Fruit fly (Drosophila melanogaster) whole organism, pupa: Measurements from ENCODE around the gene CG12684.

Experiments
- CG10348 ChIP-seq: fragments of 200-800 bp; sonication (Bioruptor generic); IDR thresholded peaks from 2 replicates; pipeline ENCODE4 v1.3.6; 2022; ENCODE audit warnings: missing biosample characterization, missing genetic modification characterization
- CG12605 ChIP-seq: fragments of 200-800 bp; sonication (Bioruptor generic); IDR thresholded peaks from 2 replicates; pipeline ENCODE4 v1.3.6; 2022; ENCODE audit warnings: missing biosample characterization, missing genetic modification characterization
- CG13204 ChIP-seq: fragments of 200-800 bp; sonication (Bioruptor generic); optimal IDR thresholded peaks from 2 replicates; lab custom pipeline; 2018; ENCODE audit warnings: missing biosample characterization, mild to moderate bottlenecking, missing genetic modification characterization, moderate library complexity
- CG14655 ChIP-seq: fragments of 200-800 bp; sonication (Bioruptor generic); optimal IDR thresholded peaks from 3 replicates; lab custom pipeline; 2017; ENCODE audit warnings: mild to moderate bottlenecking, missing biosample characterization, missing genetic modification reagents, missing genetic modification characterization
- CG15710 ChIP-seq: fragments of 200-800 bp; sonication (Bioruptor generic); optimal IDR thresholded peaks from 2 replicates; lab custom pipeline; 2018; ENCODE audit warnings: missing biosample characterization, mild to moderate bottlenecking, missing genetic modification characterization, moderate library complexity
- CG17806 ChIP-seq: fragments of 200-800 bp; sonication (Bioruptor generic); optimal IDR thresholded peaks from 2 replicates; lab custom pipeline; 2018; ENCODE audit warnings: missing biosample characterization, mild to moderate bottlenecking, missing genetic modification characterization, moderate library complexity
- CG32121 ChIP-seq: fragments of 200-800 bp; sonication (Bioruptor generic); IDR thresholded peaks from 2 replicates; pipeline ENCODE4 v1.3.6; 2022; ENCODE audit warnings: missing biosample characterization, missing genetic modification characterization
- CG34367 ChIP-seq: fragments of 200-800 bp; sonication (Bioruptor generic); optimal IDR thresholded peaks from 2 replicates; lab custom pipeline; 2018; ENCODE audit warnings: missing biosample characterization, mild to moderate bottlenecking, missing genetic modification characterization
- CG4496 ChIP-seq: fragments of 200-800 bp; sonication (Bioruptor generic); IDR thresholded peaks from 3 replicates; pipeline ENCODE4 v1.3.6; 2022; ENCODE audit warnings: missing biosample characterization, missing genetic modification characterization
- CG8159 ChIP-seq: fragments of 200-800 bp; sonication (Bioruptor generic); optimal IDR thresholded peaks from 3 replicates; lab custom pipeline; 2018; ENCODE audit warnings: missing biosample characterization, mild to moderate bottlenecking, missing genetic modification characterization, moderate library complexity
- CG8301 ChIP-seq: fragments of 200-800 bp; sonication (Bioruptor generic); optimal IDR thresholded peaks from 2 replicates; lab custom pipeline; 2018; ENCODE audit warnings: missing biosample characterization, mild to moderate bottlenecking, missing genetic modification characterization
- CG9948 ChIP-seq: fragments of 200-800 bp; sonication (Bioruptor generic); optimal IDR thresholded peaks from 2 replicates; lab custom pipeline; 2018; ENCODE audit warnings: missing biosample characterization, mild to moderate bottlenecking, missing genetic modification characterization, moderate library complexity
- D1 ChIP-seq: fragments of 200-800 bp; sonication (Bioruptor generic); optimal IDR thresholded peaks from 2 replicates; lab custom pipeline; 2018; ENCODE audit warnings: missing biosample characterization, mild to moderate bottlenecking, missing genetic modification characterization, moderate library complexity
- EcR ChIP-seq: fragments of 200-800 bp; sonication (Bioruptor generic); optimal IDR thresholded peaks from 3 replicates; lab custom pipeline; 2019; ENCODE audit warnings: missing biosample characterization, missing genetic modification characterization, mild to moderate bottlenecking, moderate library complexity, missing genetic modification reagents
- Ets98B ChIP-seq: fragments of 200-800 bp; sonication (Bioruptor generic); IDR thresholded peaks from 2 replicates; pipeline ENCODE4 v1.3.6; 2022; ENCODE audit warnings: missing biosample characterization, missing genetic modification characterization
- Pif1A ChIP-seq: fragments of 200-800 bp; sonication (Bioruptor generic); optimal IDR thresholded peaks from 3 replicates; lab custom pipeline; 2016; ENCODE audit warnings: missing biosample characterization, missing genetic modification characterization
- Pif1B ChIP-seq: fragments of 200-800 bp; sonication (Bioruptor generic); optimal IDR thresholded peaks from 3 replicates; lab custom pipeline; 2016; ENCODE audit warnings: missing biosample characterization, missing genetic modification characterization
- Snoo ChIP-seq: fragments of 200-800 bp; sonication (Bioruptor generic); optimal IDR thresholded peaks from 3 replicates; lab custom pipeline; 2017; ENCODE audit warnings: missing biosample characterization, mild to moderate bottlenecking, missing genetic modification characterization, inconsistent platforms
- fd96Ca ChIP-seq: fragments of 200-800 bp; sonication (Bioruptor generic); IDR thresholded peaks from 3 replicates; pipeline ENCODE4 v1.3.6; 2022; ENCODE audit warnings: missing biosample characterization, missing genetic modification characterization
- gl ChIP-seq: fragments of 200-800 bp; sonication (Bioruptor generic); optimal IDR thresholded peaks from 2 replicates; lab custom pipeline; 2018; ENCODE audit warnings: missing biosample characterization, mild to moderate bottlenecking, missing genetic modification characterization
- rn ChIP-seq: fragments of 200-800 bp; sonication (Bioruptor generic); IDR thresholded peaks from 2 replicates; pipeline ENCODE4 v1.3.6; 2022; ENCODE audit warnings: missing biosample characterization, missing genetic modification characterization

CG12684 gene

DNA sequence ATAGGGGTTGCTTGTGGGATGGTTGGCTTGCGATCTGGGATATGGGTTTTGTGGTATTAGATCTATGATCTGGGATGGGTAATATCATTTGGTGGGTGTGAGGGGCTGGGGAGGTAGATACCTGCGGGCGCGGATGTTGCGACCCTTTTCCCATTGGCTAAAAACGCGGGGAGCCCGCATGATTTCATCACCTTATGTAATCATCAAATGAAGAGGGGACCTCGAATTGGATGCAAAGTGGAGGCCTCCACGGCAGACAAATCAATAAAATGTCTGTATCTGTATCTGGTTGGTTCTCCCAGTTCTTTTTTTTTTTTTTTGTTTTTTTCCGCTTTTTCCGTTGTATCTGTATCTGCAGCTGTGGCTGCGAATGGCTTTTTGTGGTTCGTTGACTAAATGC is 17.3 kb upstream of the CG12684 start:
- TF ChIP-seq CG12605 (no peak), CG8301 (tag; lab: Kevin White, UChicago) (no peak), fd96Ca (GFP tag; lab: Robert Waterston, UW) (no peak), rn (GFP tag; lab: Robert Waterston, UW) (no peak)

DNA sequence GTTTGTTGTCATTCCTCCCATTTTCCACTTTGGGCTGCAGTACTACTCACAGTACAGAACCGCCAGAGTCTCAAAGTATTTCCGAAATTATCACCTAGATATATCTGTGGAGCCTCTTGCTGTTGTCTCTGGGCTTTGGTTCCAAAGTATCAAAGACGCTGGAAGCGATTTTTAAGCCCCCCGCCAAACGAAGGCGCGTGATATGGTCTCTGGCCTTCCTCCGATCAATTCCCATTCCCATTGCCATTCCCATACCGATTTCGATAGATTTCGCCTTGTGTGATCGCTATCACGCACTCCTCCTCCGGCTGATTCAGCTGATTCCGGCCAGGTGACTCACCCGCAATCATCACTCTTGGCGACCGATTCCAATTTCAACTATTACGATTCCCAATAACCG is 15.9 kb upstream of the CG12684 start:
- TF ChIP-seq Pif1A (no peak), CG14655 (no peak), D1 (tag; lab: Kevin White, UChicago) (no peak), CG10348 (GFP tag; lab: Robert Waterston, UW) (no peak), Pif1B (no peak)

DNA sequence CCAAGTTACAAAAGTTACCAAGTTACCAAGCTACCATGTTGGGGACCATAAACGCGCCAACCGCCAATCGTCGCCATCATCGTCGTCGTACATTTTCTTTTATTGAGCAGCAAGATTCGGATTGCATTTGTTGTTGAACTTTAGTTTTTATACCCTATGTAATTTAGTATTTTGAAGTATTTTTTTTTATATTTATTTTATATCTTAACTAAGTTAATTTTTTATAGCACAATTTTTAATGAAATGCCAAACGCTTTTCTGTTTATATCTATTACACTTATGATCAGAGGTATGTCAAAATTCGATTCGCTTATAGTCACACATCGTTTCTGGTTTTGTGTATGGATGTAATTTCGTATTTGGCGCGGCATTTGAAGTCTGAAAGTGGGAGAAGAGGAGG is 10.7 kb upstream of the CG12684 start:
- TF ChIP-seq rn (GFP tag; lab: Robert Waterston, UW) = no peak
- peak; percentile 23 for TF ChIP-seq CG14655
- TF ChIP-seq CG34367 (tag; lab: Kevin White, UChicago) = no peak
- 0 out of 2 replicates have a peak, but pooled peaks have one; percentile 31 for TF ChIP-seq Ets98B
- no peak for TF ChIP-seq CG12605
- peak; percentile 35 for TF ChIP-seq CG8301 (tag; lab: Kevin White, UChicago)

DNA sequence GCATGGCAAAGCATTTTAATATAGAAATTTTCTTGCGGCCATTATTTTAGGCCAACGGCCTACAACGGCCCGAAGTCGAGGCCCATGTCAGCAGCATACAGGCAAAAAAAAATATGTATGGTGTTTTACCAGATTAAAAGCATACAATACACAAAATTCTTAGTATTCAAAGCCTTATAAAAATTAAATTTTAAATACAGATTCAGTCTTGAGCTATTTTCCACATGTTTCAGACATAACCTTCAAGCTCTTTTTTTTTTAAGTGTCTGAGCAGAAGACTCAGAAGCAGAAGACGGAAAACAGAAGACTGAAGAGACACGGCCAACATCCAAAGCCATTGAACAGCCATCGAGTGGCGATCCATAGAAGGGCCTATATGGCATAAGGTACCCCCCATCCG is 10.0 kb upstream of the CG12684 start:
- TF ChIP-seq CG9948 (tag; lab: Kevin White, UChicago) = peak; percentile 20
- TF ChIP-seq CG4496 = no peak
- TF ChIP-seq CG13204 (GFP tag; lab: Kevin White, UChicago) = no peak
- no peak for TF ChIP-seq D1 (tag; lab: Kevin White, UChicago)
- TF ChIP-seq gl (tag; lab: Kevin White, UChicago) = no peak
- TF ChIP-seq CG17806 (tag; lab: Kevin White, UChicago) = no peak
- no peak for TF ChIP-seq CG34367 (tag; lab: Kevin White, UChicago)
- peak; percentile 31 for TF ChIP-seq CG14655
- peak; percentile 9 for TF ChIP-seq CG8159 (tag; lab: Kevin White, UChicago)
- TF ChIP-seq fd96Ca (GFP tag; lab: Robert Waterston, UW) = no peak
- TF ChIP-seq CG15710 (tag; lab: Kevin White, UChicago) = peak; percentile 4
- no peak for TF ChIP-seq CG32121 (GFP tag; lab: Robert Waterston, UW)
- no peak for TF ChIP-seq CG10348 (GFP tag; lab: Robert Waterston, UW)
- TF ChIP-seq rn (GFP tag; lab: Robert Waterston, UW) = no peak
- no peak for TF ChIP-seq CG8301 (tag; lab: Kevin White, UChicago)
- TF ChIP-seq EcR (GFP tag; lab: Kevin White, UChicago) = no peak
- TF ChIP-seq Snoo (tag; lab: Kevin White, UChicago) = no peak
- TF ChIP-seq CG12605 = no peak

DNA sequence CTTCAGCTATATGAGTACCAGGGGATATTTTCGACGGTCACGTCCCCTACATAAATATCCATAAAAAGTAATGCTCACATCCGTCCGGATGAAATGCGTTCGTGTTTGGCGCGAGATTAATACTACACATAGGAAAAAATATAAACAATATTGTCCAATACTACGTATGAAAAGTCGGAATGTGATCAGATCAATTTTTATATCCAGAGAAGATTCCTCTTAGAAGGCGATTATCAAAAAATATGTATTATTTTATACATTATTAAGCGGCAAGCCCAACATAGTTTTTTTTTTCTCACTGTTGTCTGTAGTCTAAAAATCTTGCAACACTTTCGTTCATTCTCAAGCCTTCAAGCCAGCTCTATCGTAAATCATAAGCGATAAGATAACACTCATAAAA is 2.2 kb upstream of the CG12684 start:
- no peak for TF ChIP-seq D1 (tag; lab: Kevin White, UChicago)
- no peak for TF ChIP-seq CG10348 (GFP tag; lab: Robert Waterston, UW)
- no peak for TF ChIP-seq rn (GFP tag; lab: Robert Waterston, UW)
- no peak for TF ChIP-seq Pif1B
- TF ChIP-seq CG12605 = no peak
- no peak for TF ChIP-seq CG32121 (GFP tag; lab: Robert Waterston, UW)
- TF ChIP-seq CG15710 (tag; lab: Kevin White, UChicago) = no peak
- TF ChIP-seq CG8159 (tag; lab: Kevin White, UChicago) = peak; percentile 27
- TF ChIP-seq fd96Ca (GFP tag; lab: Robert Waterston, UW) = no peak

DNA sequence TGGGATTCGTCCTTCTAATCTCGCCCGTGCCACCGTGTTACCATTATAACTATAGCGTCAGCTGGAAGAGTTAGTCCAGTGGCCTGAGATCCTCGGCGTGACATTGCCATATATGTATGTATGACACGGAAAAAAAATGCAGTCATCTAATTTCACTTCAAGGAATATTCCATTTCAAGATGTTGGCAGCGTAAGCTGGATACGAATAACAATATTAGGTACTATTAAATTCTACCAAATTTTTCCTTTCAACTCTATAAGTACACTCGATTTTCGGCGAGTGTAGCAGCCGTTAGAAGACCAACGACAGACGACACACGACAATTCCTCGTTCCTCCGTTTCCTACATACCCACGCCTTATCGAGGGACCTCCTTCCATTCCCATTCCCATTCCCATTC is 6.8 kb downstream of the CG12684 start:
- no peak for TF ChIP-seq CG8159 (tag; lab: Kevin White, UChicago)
- no peak for TF ChIP-seq CG15710 (tag; lab: Kevin White, UChicago)
- no peak for TF ChIP-seq gl (tag; lab: Kevin White, UChicago)
- no peak for TF ChIP-seq Pif1A
- TF ChIP-seq CG8301 (tag; lab: Kevin White, UChicago) = no peak
- TF ChIP-seq Ets98B = no peak
- TF ChIP-seq CG13204 (GFP tag; lab: Kevin White, UChicago) = no peak
- no peak for TF ChIP-seq CG14655
- TF ChIP-seq CG32121 (GFP tag; lab: Robert Waterston, UW) = no peak
- TF ChIP-seq CG34367 (tag; lab: Kevin White, UChicago) = no peak
- no peak for TF ChIP-seq CG17806 (tag; lab: Kevin White, UChicago)
- no peak for TF ChIP-seq EcR (GFP tag; lab: Kevin White, UChicago)
- no peak for TF ChIP-seq rn (GFP tag; lab: Robert Waterston, UW)

DNA sequence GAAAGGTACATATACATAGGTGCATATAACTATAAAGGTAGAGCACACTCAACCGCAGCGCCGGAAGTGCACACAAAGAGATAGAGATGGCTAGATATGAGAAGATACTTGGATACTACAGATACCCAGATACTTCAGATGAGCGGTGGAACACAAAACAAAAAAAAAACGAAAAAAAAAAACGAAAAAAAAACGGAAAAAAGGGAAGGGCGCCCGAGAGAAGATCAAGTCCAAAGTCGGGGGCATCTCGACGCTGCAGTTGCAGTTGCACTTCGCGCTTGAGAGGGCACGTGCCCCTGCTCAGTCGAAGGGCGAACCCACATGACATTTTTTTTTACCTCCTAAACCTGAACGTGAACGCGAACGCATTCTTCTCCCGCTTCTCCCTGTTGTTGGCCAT is 7.7 kb downstream of the CG12684 start:
- TF ChIP-seq fd96Ca (GFP tag; lab: Robert Waterston, UW) = no peak
- TF ChIP-seq CG13204 (GFP tag; lab: Kevin White, UChicago) = peak; percentile 2
- TF ChIP-seq CG8301 (tag; lab: Kevin White, UChicago) = no peak
